Fruit fly (Drosophila melanogaster) whole organism, pupa: ENCODE results near the gene LUBEL.

Experiments
- CG10348 ChIP-seq: fragments of 200-800 bp; sonication (Bioruptor generic); IDR thresholded peaks from 2 replicates; pipeline ENCODE4 v1.3.6; 2022; ENCODE audit warnings: missing biosample characterization, missing genetic modification characterization
- CG12605 ChIP-seq: fragments of 200-800 bp; sonication (Bioruptor generic); IDR thresholded peaks from 2 replicates; pipeline ENCODE4 v1.3.6; 2022; ENCODE audit warnings: missing biosample characterization, missing genetic modification characterization
- CG13204 ChIP-seq: fragments of 200-800 bp; sonication (Bioruptor generic); optimal IDR thresholded peaks from 2 replicates; lab custom pipeline; 2018; ENCODE audit warnings: missing biosample characterization, mild to moderate bottlenecking, missing genetic modification characterization, moderate library complexity
- CG14655 ChIP-seq: fragments of 200-800 bp; sonication (Bioruptor generic); optimal IDR thresholded peaks from 3 replicates; lab custom pipeline; 2017; ENCODE audit warnings: mild to moderate bottlenecking, missing biosample characterization, missing genetic modification reagents, missing genetic modification characterization
- CG15710 ChIP-seq: fragments of 200-800 bp; sonication (Bioruptor generic); optimal IDR thresholded peaks from 2 replicates; lab custom pipeline; 2018; ENCODE audit warnings: missing biosample characterization, mild to moderate bottlenecking, missing genetic modification characterization, moderate library complexity
- CG17806 ChIP-seq: fragments of 200-800 bp; sonication (Bioruptor generic); optimal IDR thresholded peaks from 2 replicates; lab custom pipeline; 2018; ENCODE audit warnings: missing biosample characterization, mild to moderate bottlenecking, missing genetic modification characterization, moderate library complexity
- CG32121 ChIP-seq: fragments of 200-800 bp; sonication (Bioruptor generic); IDR thresholded peaks from 2 replicates; pipeline ENCODE4 v1.3.6; 2022; ENCODE audit warnings: missing biosample characterization, missing genetic modification characterization
- CG34367 ChIP-seq: fragments of 200-800 bp; sonication (Bioruptor generic); optimal IDR thresholded peaks from 2 replicates; lab custom pipeline; 2018; ENCODE audit warnings: missing biosample characterization, mild to moderate bottlenecking, missing genetic modification characterization
- CG4496 ChIP-seq: fragments of 200-800 bp; sonication (Bioruptor generic); IDR thresholded peaks from 3 replicates; pipeline ENCODE4 v1.3.6; 2022; ENCODE audit warnings: missing biosample characterization, missing genetic modification characterization
- CG8159 ChIP-seq: fragments of 200-800 bp; sonication (Bioruptor generic); optimal IDR thresholded peaks from 3 replicates; lab custom pipeline; 2018; ENCODE audit warnings: missing biosample characterization, mild to moderate bottlenecking, missing genetic modification characterization, moderate library complexity
- CG8301 ChIP-seq: fragments of 200-800 bp; sonication (Bioruptor generic); optimal IDR thresholded peaks from 2 replicates; lab custom pipeline; 2018; ENCODE audit warnings: missing biosample characterization, mild to moderate bottlenecking, missing genetic modification characterization
- CG9948 ChIP-seq: fragments of 200-800 bp; sonication (Bioruptor generic); optimal IDR thresholded peaks from 2 replicates; lab custom pipeline; 2018; ENCODE audit warnings: missing biosample characterization, mild to moderate bottlenecking, missing genetic modification characterization, moderate library complexity
- D1 ChIP-seq: fragments of 200-800 bp; sonication (Bioruptor generic); optimal IDR thresholded peaks from 2 replicates; lab custom pipeline; 2018; ENCODE audit warnings: missing biosample characterization, mild to moderate bottlenecking, missing genetic modification characterization, moderate library complexity
- EcR ChIP-seq: fragments of 200-800 bp; sonication (Bioruptor generic); optimal IDR thresholded peaks from 3 replicates; lab custom pipeline; 2019; ENCODE audit warnings: missing biosample characterization, missing genetic modification characterization, mild to moderate bottlenecking, moderate library complexity, missing genetic modification reagents
- Ets98B ChIP-seq: fragments of 200-800 bp; sonication (Bioruptor generic); IDR thresholded peaks from 2 replicates; pipeline ENCODE4 v1.3.6; 2022; ENCODE audit warnings: missing biosample characterization, missing genetic modification characterization
- Pif1A ChIP-seq: fragments of 200-800 bp; sonication (Bioruptor generic); optimal IDR thresholded peaks from 3 replicates; lab custom pipeline; 2016; ENCODE audit warnings: missing biosample characterization, missing genetic modification characterization
- Pif1B ChIP-seq: fragments of 200-800 bp; sonication (Bioruptor generic); optimal IDR thresholded peaks from 3 replicates; lab custom pipeline; 2016; ENCODE audit warnings: missing biosample characterization, missing genetic modification characterization
- Snoo ChIP-seq: fragments of 200-800 bp; sonication (Bioruptor generic); optimal IDR thresholded peaks from 3 replicates; lab custom pipeline; 2017; ENCODE audit warnings: missing biosample characterization, mild to moderate bottlenecking, missing genetic modification characterization, inconsistent platforms
- fd96Ca ChIP-seq: fragments of 200-800 bp; sonication (Bioruptor generic); IDR thresholded peaks from 3 replicates; pipeline ENCODE4 v1.3.6; 2022; ENCODE audit warnings: missing biosample characterization, missing genetic modification characterization
- gl ChIP-seq: fragments of 200-800 bp; sonication (Bioruptor generic); optimal IDR thresholded peaks from 2 replicates; lab custom pipeline; 2018; ENCODE audit warnings: missing biosample characterization, mild to moderate bottlenecking, missing genetic modification characterization
- rn ChIP-seq: fragments of 200-800 bp; sonication (Bioruptor generic); IDR thresholded peaks from 2 replicates; pipeline ENCODE4 v1.3.6; 2022; ENCODE audit warnings: missing biosample characterization, missing genetic modification characterization

Gene LUBEL

dm6 chr2L:6722822-6723749, 49.5 kb downstream of the LUBEL start, which contains the start of gene homer:
TSS of gene homer (minus strand) at chr2L:6723359.
- TF ChIP-seq CG9948: no peak
- TF ChIP-seq CG10348 (GFP tag; lab: Robert Waterston, UW): no peak
- TF ChIP-seq CG32121 (GFP tag; lab: Robert Waterston, UW): peak; percentile 14; the same call in 1 of the 2 replicates
- TF ChIP-seq Snoo (tag; lab: Kevin White, UChicago): no peak
- no peak for TF ChIP-seq CG8301 (tag; lab: Kevin White, UChicago)
- TF ChIP-seq CG4496 (GFP tag; lab: Robert Waterston, UW): peak; percentile 49; the same call in 1 of the 3 replicates
- no peak for TF ChIP-seq rn (GFP tag; lab: Robert Waterston, UW)
- TF ChIP-seq CG13204 (GFP tag; lab: Kevin White, UChicago): no peak
- TF ChIP-seq CG15710 (tag; lab: Kevin White, UChicago): peak; percentile 10
- TF ChIP-seq Pif1B (GFP tag; lab: Kevin White, UChicago): no peak
- TF ChIP-seq fd96Ca: no peak
- no peak for TF ChIP-seq CG14655
- TF ChIP-seq CG34367 (tag; lab: Kevin White, UChicago): no peak
- no peak for TF ChIP-seq Pif1A (GFP tag; lab: Kevin White, UChicago)
- no peak for TF ChIP-seq CG12605 (GFP tag; lab: Robert Waterston, UW)
- TF ChIP-seq CG17806: no peak
- no peak for TF ChIP-seq Ets98B (GFP tag; lab: Robert Waterston, UW)
- no peak for TF ChIP-seq D1 (tag; lab: Kevin White, UChicago)
- peak; percentile 9 for TF ChIP-seq EcR (GFP tag; lab: Kevin White, UChicago)
- no peak for TF ChIP-seq CG8159 (tag; lab: Kevin White, UChicago)
- no peak for TF ChIP-seq gl (tag; lab: Kevin White, UChicago)

DNA sequence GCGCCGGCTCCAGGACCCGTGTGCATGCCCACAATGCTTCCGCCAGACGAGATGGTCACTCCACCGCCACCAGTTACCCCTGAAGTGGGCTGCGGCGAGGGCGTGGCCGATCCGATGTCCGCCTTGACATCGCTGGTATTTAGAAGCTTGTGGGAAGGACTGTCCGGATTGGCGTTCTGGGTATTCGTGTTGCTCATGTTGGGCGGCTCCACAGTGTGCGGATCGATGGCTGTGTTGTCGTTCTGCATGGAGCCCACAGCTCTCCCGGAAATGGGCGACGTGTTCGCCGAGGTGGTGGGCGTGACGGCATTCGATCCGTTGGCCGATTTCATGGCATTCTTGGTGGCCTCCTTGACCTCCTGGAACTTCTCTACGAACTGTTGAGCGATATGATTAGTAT, 50.8 kb downstream of the LUBEL start:
- TF ChIP-seq Ets98B (GFP tag; lab: Robert Waterston, UW): no peak
- TF ChIP-seq CG34367 (tag; lab: Kevin White, UChicago): no peak
- TF ChIP-seq rn (GFP tag; lab: Robert Waterston, UW): no peak
- no peak for TF ChIP-seq CG17806
- TF ChIP-seq CG8301 (tag; lab: Kevin White, UChicago): no peak
- no peak for TF ChIP-seq Snoo (tag; lab: Kevin White, UChicago)
- no peak for TF ChIP-seq Pif1A (GFP tag; lab: Kevin White, UChicago)
- TF ChIP-seq CG15710 (tag; lab: Kevin White, UChicago): no peak
- TF ChIP-seq fd96Ca: no peak
- no peak for TF ChIP-seq gl (tag; lab: Kevin White, UChicago)
- no peak for TF ChIP-seq EcR (GFP tag; lab: Kevin White, UChicago)
- TF ChIP-seq CG13204 (GFP tag; lab: Kevin White, UChicago): no peak
- TF ChIP-seq CG8159 (tag; lab: Kevin White, UChicago): no peak
- TF ChIP-seq CG10348 (GFP tag; lab: Robert Waterston, UW): no peak
- no peak for TF ChIP-seq Pif1B (GFP tag; lab: Kevin White, UChicago)
- TF ChIP-seq CG12605 (GFP tag; lab: Robert Waterston, UW): no peak
- TF ChIP-seq CG32121 (GFP tag; lab: Robert Waterston, UW): no peak
- no peak for TF ChIP-seq CG14655
- no peak for TF ChIP-seq CG4496 (GFP tag; lab: Robert Waterston, UW)

- no peak for TF ChIP-seq CG10348 (GFP tag; lab: Robert Waterston, UW)
- TF ChIP-seq CG15710 (tag; lab: Kevin White, UChicago): no peak
- TF ChIP-seq CG8159 (tag; lab: Kevin White, UChicago): no peak
- 0 out of 2 replicates have a peak, but pooled peaks have one; percentile 6 for TF ChIP-seq Ets98B (GFP tag; lab: Robert Waterston, UW)
- no peak for TF ChIP-seq EcR (GFP tag; lab: Kevin White, UChicago)
Measured at dm6 chr2L:6717460-6717859, 55.1 kb downstream of the LUBEL start, which contains the start of gene Aatf. TSS of gene Aatf (plus strand) at chr2L:6717625.

dm6 chr2L:6716921-6717320, 55.6 kb downstream of the LUBEL start:
- no peak for TF ChIP-seq Pif1A (GFP tag; lab: Kevin White, UChicago)
- TF ChIP-seq CG17806: no peak
- TF ChIP-seq Snoo (tag; lab: Kevin White, UChicago): no peak
- TF ChIP-seq CG14655: no peak
- TF ChIP-seq CG4496 (GFP tag; lab: Robert Waterston, UW): no peak
- TF ChIP-seq CG32121 (GFP tag; lab: Robert Waterston, UW): no peak
- TF ChIP-seq rn (GFP tag; lab: Robert Waterston, UW): no peak
- no peak for TF ChIP-seq CG12605 (GFP tag; lab: Robert Waterston, UW)

- TF ChIP-seq gl (tag; lab: Kevin White, UChicago): no peak
- TF ChIP-seq CG32121 (GFP tag; lab: Robert Waterston, UW): no peak
- no peak for TF ChIP-seq CG13204 (GFP tag; lab: Kevin White, UChicago)
- TF ChIP-seq CG4496 (GFP tag; lab: Robert Waterston, UW): no peak
- TF ChIP-seq D1 (tag; lab: Kevin White, UChicago): no peak
- TF ChIP-seq CG14655: no peak
- no peak for TF ChIP-seq CG34367 (tag; lab: Kevin White, UChicago)
- TF ChIP-seq CG8301 (tag; lab: Kevin White, UChicago): no peak
- no peak for TF ChIP-seq CG9948
- no peak for TF ChIP-seq EcR (GFP tag; lab: Kevin White, UChicago)
- no peak for TF ChIP-seq fd96Ca
- no peak for TF ChIP-seq CG15710 (tag; lab: Kevin White, UChicago)
- no peak for TF ChIP-seq Pif1B (GFP tag; lab: Kevin White, UChicago)
- TF ChIP-seq CG8159 (tag; lab: Kevin White, UChicago): no peak
- no peak for TF ChIP-seq Snoo (tag; lab: Kevin White, UChicago)
Measured at dm6 chr2L:6716182-6716770, 56.3 kb downstream of the LUBEL start, which contains the start of gene AkhR. TSS of gene AkhR (minus strand) at chr2L:6716186.
